Worm (Caenorhabditis elegans): Measurements from ENCODE around the gene C23G10.2.

Gene C23G10.2

ce11 chrIII:6166634-6167033 lies 41.2 kb upstream of the C23G10.2 start:
- TF ChIP-seq nfyb-1 (GFP tag; IDR thresholded peaks at IDR 0.05), result peak; percentile 20; the same call in 1 of the 2 replicates
- TF ChIP-seq ceh-27 (GFP tag; optimal IDR thresholded peaks at IDR 0.05), result no peak

ce11 chrIII:6168497-6169227 lies 39.2 kb upstream of the C23G10.2 start, which contains the start of gene efk-1:
efk-1 (minus strand) TSS chrIII:6168547.
- TF ChIP-seq mxl-1 (tag; optimal IDR thresholded peaks at IDR 0.05) (no peak), ztf-3 (GFP tag; optimal IDR thresholded peaks at IDR 0.05) (no peak), ztf-22 (GFP tag; optimal IDR thresholded peaks at IDR 0.05) (no peak), B0019.2 (GFP tag; conservative IDR thresholded peaks at IDR 0.05) (no peak), Y95B8A.8 (GFP tag; IDR thresholded peaks at IDR 0.05) (0 out of 2 replicates have a peak, but pooled peaks have one; percentile 23), F39B2.1 (GFP tag; IDR thresholded peaks at IDR 0.05) (0 out of 2 replicates have a peak, but pooled peaks have one; percentile 46), zim-3 (tag; optimal IDR thresholded peaks at IDR 0.05) (peak; percentile 14), attf-5 (GFP tag; optimal IDR thresholded peaks at IDR 0.05) (peak; percentile 61), hlh-26 (GFP tag; conservative IDR thresholded peaks at IDR 0.05) (no peak), dox-1 (GFP tag; IDR thresholded peaks at IDR 0.05) (peak; percentile 30; the same call in 1 of the 2 replicates), unc-130 (GFP tag; optimal IDR thresholded peaks at IDR 0.05) (no peak), ekl-4 (GFP tag; IDR thresholded peaks at IDR 0.05) (no peak), gei-17 (GFP tag; optimal IDR thresholded peaks at IDR 0.05) (no peak), aptf-3 (GFP tag; IDR thresholded peaks at IDR 0.05) (no peak), C06A6.2 (GFP tag; conservative IDR thresholded peaks at IDR 0.05) (no peak), athp-1 (tag; optimal IDR thresholded peaks at IDR 0.05) (no peak), B0035.1 (tag; optimal IDR thresholded peaks at IDR 0.05) (no peak), hsf-1 (GFP tag; IDR thresholded peaks at IDR 0.05) (no peak), cebp-1 (GFP tag; IDR thresholded peaks at IDR 0.05) (no peak), cebp-1 (tag; optimal IDR thresholded peaks at IDR 0.05) (peak; percentile 44), ama-1 (optimal IDR thresholded peaks at IDR 0.05) (peak; percentile 78), ama-1 (GFP tag; optimal IDR thresholded peaks at IDR 0.05) (no peak), tbx-9 (tag; optimal IDR thresholded peaks at IDR 0.05; ENCODE audit: borderline replicate concordance) (no peak), F57C9.4 (tag; optimal IDR thresholded peaks at IDR 0.05) (no peak), nhr-179 (tag; optimal IDR thresholded peaks at IDR 0.05) (no peak), nhr-90 (tag; optimal IDR thresholded peaks at IDR 0.05) (no peak), tlf-1 (GFP tag; optimal IDR thresholded peaks at IDR 0.05) (no peak), Y67H2A.10 (GFP tag; conservative IDR thresholded peaks at IDR 0.05) (no peak), bed-1 (GFP tag; IDR thresholded peaks at IDR 0.05) (no peak)

- TF ChIP-seq pbrm-1 (GFP tag; IDR thresholded peaks at IDR 0.05) (no peak), ceh-91 (GFP tag; IDR thresholded peaks at IDR 0.05) (no peak), dox-1 (GFP tag; IDR thresholded peaks at IDR 0.05) (peak; percentile 7; the same call in 1 of the 2 replicates), ceh-40 (GFP tag; IDR thresholded peaks at IDR 0.05) (no peak), repo-1 (tag; optimal IDR thresholded peaks at IDR 0.05) (no peak), bed-2 (GFP tag; IDR thresholded peaks at IDR 0.05) (no peak), Y79H2A.3 (GFP tag; conservative IDR thresholded peaks at IDR 0.05) (no peak), cebp-2 (GFP tag; IDR thresholded peaks at IDR 0.05) (no peak), egrh-3 (GFP tag; IDR thresholded peaks at IDR 0.05) (0 out of 2 replicates have a peak, but pooled peaks have one; percentile 20), ceh-100 (GFP tag; IDR thresholded peaks at IDR 0.05) (no peak), F55B11.4 (tag; optimal IDR thresholded peaks at IDR 0.05; ENCODE audit: borderline replicate concordance, insufficient read depth) (no peak), chd-7 (tag; optimal IDR thresholded peaks at IDR 0.05) (peak; percentile 14), Y95B8A.8 (GFP tag; IDR thresholded peaks at IDR 0.05) (no peak), nfyb-1 (GFP tag; IDR thresholded peaks at IDR 0.05) (no peak), efl-1 (GFP tag; optimal IDR thresholded peaks at IDR 0.05) (no peak), hmg-1.2 (GFP tag; IDR thresholded peaks at IDR 0.05) (peak; percentile 95), cebp-1 (GFP tag; IDR thresholded peaks at IDR 0.05) (no peak), cebp-1 (tag; optimal IDR thresholded peaks at IDR 0.05) (peak; percentile 24), F39B2.1 (GFP tag; IDR thresholded peaks at IDR 0.05) (no peak), rec-8 (tag; optimal IDR thresholded peaks at IDR 0.05) (no peak), tbp1 (GFP tag; optimal IDR thresholded peaks at IDR 0.05) (peak; percentile 4)
Observed at ce11 chrIII:6170038-6170437, 37.8 kb upstream of the C23G10.2 start.
